Fruit fly (Drosophila melanogaster): ENCODE results near the gene CG9641.

Gene CG9641

dm6 chr2L:2987681-2988381, 11.2 kb upstream of the CG9641 start, which contains the start of the genes Chd1 and Bem46 (continued):
- TF ChIP-seq CG3995 (GFP tag; optimal IDR thresholded peaks at IDR 0.05): peak; percentile 46
- TF ChIP-seq CHES-1-like (GFP tag; optimal IDR thresholded peaks at IDR 0.05): peak; percentile 6
- TF ChIP-seq Aef1 (GFP tag; IDR thresholded peaks at IDR 0.05): peak; percentile 90
- 0 out of 4 replicates have a peak, but pooled peaks have one; percentile 58 for TF ChIP-seq Dll (GFP tag; IDR thresholded peaks at IDR 0.05; ENCODE audit: partially characterized antibody)
- TF ChIP-seq luna (GFP tag; optimal IDR thresholded peaks at IDR 0.05): no peak
- TF ChIP-seq CG9437 (GFP tag; optimal IDR thresholded peaks at IDR 0.05): peak; percentile 83
- TF ChIP-seq CkIIα-i1 (GFP tag; IDR thresholded peaks at IDR 0.05): no peak
- TF ChIP-seq PHDP (tag; optimal IDR thresholded peaks at IDR 0.05): peak; percentile 82
- TF ChIP-seq br (optimal IDR thresholded peaks at IDR 0.05): no peak
- no peak for TF ChIP-seq CG31365 (tag; optimal IDR thresholded peaks at IDR 0.05)
- no peak for TF ChIP-seq CG14965 (GFP tag; optimal IDR thresholded peaks at IDR 0.05; ENCODE audit: borderline replicate concordance)
- peak; percentile 87 for TF ChIP-seq CG15269 (tag; optimal IDR thresholded peaks at IDR 0.05)
- TF ChIP-seq emc (GFP tag; optimal IDR thresholded peaks at IDR 0.05): peak; percentile 51
- TF ChIP-seq ap (GFP tag; IDR thresholded peaks at IDR 0.05): peak; percentile 74; the same call in 1 of the 2 replicates
- TF ChIP-seq otp (GFP tag; IDR thresholded peaks at IDR 0.05): peak; percentile 69; the same call in 1 of the 3 replicates
- peak; percentile 87 for TF ChIP-seq CG17829 (tag; optimal IDR thresholded peaks at IDR 0.05)
- peak; percentile 39; the same call in 1 of the 2 replicates for TF ChIP-seq inv (GFP tag; IDR thresholded peaks at IDR 0.05; ENCODE audit: partially characterized antibody)
- TF ChIP-seq CG15011 (GFP tag; optimal IDR thresholded peaks at IDR 0.05): no peak
- peak; percentile 89 for TF ChIP-seq CG32532 (GFP tag; IDR thresholded peaks at IDR 0.05)
- TF ChIP-seq CG12744 (GFP tag; optimal IDR thresholded peaks at IDR 0.05): peak; percentile 63
- TF ChIP-seq ro (GFP tag; IDR thresholded peaks at IDR 0.05): peak; percentile 74
- TF ChIP-seq MTF-1 (GFP tag; optimal IDR thresholded peaks at IDR 0.05; ENCODE audit: borderline replicate concordance): peak; percentile 37
- peak in 1 of 3 experiments; percentile 87 for TF ChIP-seq lola (GFP tag; optimal IDR thresholded peaks at IDR 0.05)
- TF ChIP-seq tap (tag; optimal IDR thresholded peaks at IDR 0.05): no peak
- TF ChIP-seq CG18619 (GFP tag; optimal IDR thresholded peaks at IDR 0.05): peak; percentile 88
- TF ChIP-seq CG15601 (tag; optimal IDR thresholded peaks at IDR 0.05): no peak
- peak; percentile 86 for TF ChIP-seq CG1233 (GFP tag; optimal IDR thresholded peaks at IDR 0.05)
- TF ChIP-seq CG2202 (tag; optimal IDR thresholded peaks at IDR 0.05): peak; percentile 54
- TF ChIP-seq CG13296 (GFP tag; optimal IDR thresholded peaks at IDR 0.05): peak; percentile 84
- TF ChIP-seq scrt (GFP tag; optimal IDR thresholded peaks at IDR 0.05): peak; percentile 75
- peak; percentile 92 for TF ChIP-seq ind (GFP tag; optimal IDR thresholded peaks at IDR 0.05)
- TF ChIP-seq chinmo (GFP tag; IDR thresholded peaks at IDR 0.05; ENCODE audit: partially characterized antibody): 0 out of 4 replicates have a peak, but pooled peaks have one; percentile 40
- TF ChIP-seq Atf-2 (GFP tag; optimal IDR thresholded peaks at IDR 0.05): peak; percentile 57
- TF ChIP-seq CG3407 (GFP tag; optimal IDR thresholded peaks at IDR 0.05): peak; percentile 67
- TF ChIP-seq CG8478 (optimal IDR thresholded peaks at IDR 0.05): no peak
- TF ChIP-seq CG8765 (GFP tag; IDR thresholded peaks at IDR 0.05): peak; percentile 66
- TF ChIP-seq Hey (tag; optimal IDR thresholded peaks at IDR 0.05): no peak
- peak; percentile 59 to 79 for TF ChIP-seq chif (GFP tag; optimal IDR thresholded peaks at IDR 0.05)
- peak; percentile 94 for TF ChIP-seq sens (GFP tag)
- TF ChIP-seq gt (GFP tag; IDR thresholded peaks at IDR 0.05): 0 out of 2 replicates have a peak, but pooled peaks have one; percentile 28
- TF ChIP-seq esg (GFP tag; conservative IDR thresholded peaks at IDR 0.05): peak; percentile 87
- TF ChIP-seq Hand (GFP tag; optimal IDR thresholded peaks at IDR 0.05): peak; percentile 61
- TF ChIP-seq sug (tag; optimal IDR thresholded peaks at IDR 0.05): peak; percentile 89
- TF ChIP-seq CG1603 (tag; optimal IDR thresholded peaks at IDR 0.05): peak; percentile 72
- no peak for TF ChIP-seq exex (tag; optimal IDR thresholded peaks at IDR 0.05)
- no peak for TF ChIP-seq jing (GFP tag; optimal IDR thresholded peaks at IDR 0.05)
- TF ChIP-seq sens-2 (GFP tag; IDR thresholded peaks at IDR 0.05): no peak
- peak; percentile 46 for TF ChIP-seq Spps (tag; optimal IDR thresholded peaks at IDR 0.05)
- peak; percentile 88 for TF ChIP-seq CG8924 (tag; optimal IDR thresholded peaks at IDR 0.05)

All from whole organism, embryonic.